Worm (Caenorhabditis elegans) whole organism, L1 larva: ENCODE measurements around the gene cyp-34A10.

ENCODE experiments used
- aly-2 ChIP-seq: fragments of 150-350 bp; optimal IDR thresholded peaks from 2 replicates; lab custom pipeline; 2014; ENCODE audit warnings: missing biosample characterization, missing genetic modification characterization
- ceh-82 ChIP-seq, 3 experiments: fragments of 150-350 bp in 1 of 3; sonication (generic microtip) in 2 of 3; optimal IDR thresholded peaks; 2 replicates each; lab custom pipeline; 2014 to 2017; ENCODE audit warnings: missing biosample characterization in 3 of 3, missing genetic modification characterization in 3 of 3
- ces-1 ChIP-seq: fragments of 150-350 bp; optimal IDR thresholded peaks from 2 replicates; lab custom pipeline; 2014; ENCODE audit warnings: missing biosample characterization, missing genetic modification reagents, missing genetic modification characterization
- egl-13 ChIP-seq: sonication (generic microtip); optimal IDR thresholded peaks from 2 replicates; lab custom pipeline; 2016; ENCODE audit warnings: missing genotype, missing genetic modification reagents, missing genetic modification characterization, missing compliant biosample characterization
- ets-5 ChIP-seq: fragments of 200-800 bp; sonication (Bioruptor generic); IDR thresholded peaks from 2 replicates; pipeline ENCODE4 v1.3.6; 2022; ENCODE audit warnings: missing genetic modification characterization, missing compliant biosample characterization
- lir-3 ChIP-seq: sonication (generic microtip); optimal IDR thresholded peaks from 2 replicates; lab custom pipeline; 2016; ENCODE audit warnings: mild to moderate bottlenecking, missing genetic modification characterization, moderate library complexity, missing compliant biosample characterization; ENCODE audit not compliant: poor library complexity
- mep-1 ChIP-seq: fragments of 150-350 bp; optimal IDR thresholded peaks from 2 replicates; lab custom pipeline; 2014; ENCODE audit warnings: missing biosample characterization, missing genetic modification characterization
- nhr-11 ChIP-seq: fragments of 150-350 bp; optimal IDR thresholded peaks from 2 replicates; lab custom pipeline; 2014; ENCODE audit warnings: missing biosample characterization, missing genetic modification characterization
- nhr-20 ChIP-seq: sonication (generic microtip); optimal IDR thresholded peaks from 2 replicates; lab custom pipeline; 2016; ENCODE audit warnings: mild to moderate bottlenecking, missing genetic modification characterization, missing compliant biosample characterization
- snpc-4 ChIP-seq: fragments of 150-350 bp; optimal IDR thresholded peaks from 2 replicates; lab custom pipeline; 2014; ENCODE audit warnings: missing biosample characterization, missing genetic modification characterization
- sox-4 ChIP-seq: sonication (generic microtip); optimal IDR thresholded peaks from 2 replicates; lab custom pipeline; 2016; ENCODE audit warnings: missing genetic modification characterization, missing compliant biosample characterization
- unc-130 ChIP-seq: fragments of 150-350 bp; optimal IDR thresholded peaks from 2 replicates; lab custom pipeline; 2017; ENCODE audit warnings: missing biosample characterization, missing genetic modification characterization, inconsistent platforms
- unc-62 ChIP-seq: fragments of 150-350 bp; optimal IDR thresholded peaks from 2 replicates; lab custom pipeline; 2014; ENCODE audit warnings: missing biosample characterization, missing genetic modification reagents, missing genetic modification characterization
- unc-98 ChIP-seq: fragments of 200-800 bp; sonication (Bioruptor generic); IDR thresholded peaks from 2 replicates; pipeline ENCODE4 v1.3.6; 2022; ENCODE audit warnings: missing genetic modification characterization, missing compliant biosample characterization

ce11 chrV:3922547-3922946 lies 50.2 kb downstream of the cyp-34A10 start:
- TF ChIP-seq nhr-11 (no peak), unc-98 (no peak), nhr-20 (no peak), unc-130 (tag; lab: Kevin White, UChicago) (no peak), aly-2 (tag; lab: Kevin White, UChicago) (no peak), lir-3 (tag; lab: Kevin White, UChicago) (no peak), ceh-82 (tag; optimal IDR thresholded peaks at IDR 0.05; lab: Kevin White, UChicago) (no peak), egl-13 (tag; lab: Kevin White, UChicago) (no peak), snpc-4 (no peak), ets-5 (GFP tag; lab: Robert Waterston, UW) (no peak), mep-1 (tag; lab: Kevin White, UChicago) (no peak), ces-1 (GFP tag; lab: Kevin White, UChicago) (no peak), sox-4 (tag; lab: Kevin White, UChicago) (no peak), unc-62 (no peak)
